Worm (Caenorhabditis elegans) whole organism, midembryonic: ENCODE measurements around the gene acl-8.

Source experiments
- flt-1 ChIP-seq: fragments of 200-800 bp; sonication (Bioruptor generic); IDR thresholded peaks from 2 replicates; pipeline ENCODE4 v1.3.6; 2022; ENCODE audit warnings: missing genetic modification characterization, missing compliant biosample characterization
- klf-2 ChIP-seq: fragments of 200-800 bp; sonication (Bioruptor generic); conservative IDR thresholded peaks from 2 replicates; pipeline ENCODE4 v1.3.6; 2022; ENCODE audit warnings: missing genetic modification reagents, missing genetic modification characterization, missing compliant biosample characterization
- med-1 ChIP-seq: sonication (generic microtip); optimal IDR thresholded peaks from 2 replicates; lab custom pipeline; 2017; ENCODE audit warnings: missing genetic modification characterization, mild to moderate bottlenecking, missing compliant biosample characterization, antibody characterized with exemption, missing genetic modification reagents; ENCODE audit not compliant: insufficient read depth
- ref-1 ChIP-seq: fragments of 200-800 bp; sonication (Bioruptor generic); conservative IDR thresholded peaks from 2 replicates; pipeline ENCODE4 v1.3.6; 2022; ENCODE audit warnings: missing genetic modification reagents, missing genetic modification characterization, missing compliant biosample characterization
- tab-1 ChIP-seq: fragments of 200-800 bp; sonication (Bioruptor generic); IDR thresholded peaks from 2 replicates; pipeline ENCODE4 v1.3.6; 2022; ENCODE audit warnings: missing genetic modification characterization, missing compliant biosample characterization
- ztf-23 ChIP-seq: fragments of 200-800 bp; sonication (Bioruptor generic); IDR thresholded peaks from 2 replicates; pipeline ENCODE4 v1.3.6; 2022; ENCODE audit warnings: missing genetic modification reagents, missing genetic modification characterization, missing compliant biosample characterization
- ztf-29 ChIP-seq: fragments of 200-800 bp; sonication (Bioruptor generic); IDR thresholded peaks from 2 replicates; pipeline ENCODE4 v1.3.6; 2022; ENCODE audit warnings: missing genetic modification reagents, missing genetic modification characterization, missing compliant biosample characterization

DNA sequence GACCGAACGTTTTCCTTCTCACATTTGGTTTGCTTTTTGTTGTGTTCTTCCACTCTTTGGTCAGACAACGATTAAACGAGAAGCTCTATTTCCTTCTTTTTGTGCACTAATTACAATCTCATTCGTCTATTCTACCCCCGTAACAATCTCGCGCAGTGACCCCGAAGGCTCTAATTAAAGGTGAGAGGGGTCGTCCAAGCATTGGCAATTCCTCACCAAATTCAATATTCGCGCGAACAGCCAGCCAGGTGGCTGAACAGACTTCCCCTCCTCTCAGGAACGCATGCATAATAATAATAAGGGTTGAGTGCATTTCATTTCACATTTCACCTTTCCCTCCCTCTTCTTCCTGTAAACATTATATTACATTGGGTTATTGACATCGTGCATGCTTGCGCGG lies 34.4 kb downstream of the acl-8 start:
- TF ChIP-seq ref-1 (no peak), ztf-23 (GFP tag; lab: Robert Waterston, UW) (no peak), klf-2 (GFP tag; lab: Robert Waterston, UW) (no peak), ztf-29 (GFP tag; lab: Robert Waterston, UW) (no peak), tab-1 (GFP tag; lab: Robert Waterston, UW) (no peak), med-1 (no peak), flt-1 (GFP tag; lab: Robert Waterston, UW) (no peak)
